Worm (Caenorhabditis elegans): Measurements from ENCODE around the gene Y38H6C.18.

ce11 chrV:20499642-20500041 lies 47.3 kb downstream of the Y38H6C.18 start:
- TF ChIP-seq unc-62 (GFP tag; optimal IDR thresholded peaks at IDR 0.05): no peak
- TF ChIP-seq rcor-1 (GFP tag; IDR thresholded peaks at IDR 0.05): no peak
- no peak for TF ChIP-seq zfh-2 (GFP tag; conservative IDR thresholded peaks at IDR 0.05)
- no peak for TF ChIP-seq nhr-27 (tag; optimal IDR thresholded peaks at IDR 0.05)
- no peak for TF ChIP-seq Y79H2A.3 (GFP tag; conservative IDR thresholded peaks at IDR 0.05)
- no peak for TF ChIP-seq lag-1 (GFP tag; IDR thresholded peaks at IDR 0.05)
- TF ChIP-seq ccch-3 (GFP tag; optimal IDR thresholded peaks at IDR 0.05): no peak
